Fruit fly (Drosophila melanogaster) whole organism, prepupa: Measurements from ENCODE around the gene corn.
A peak's percentile ranks its signal among the peaks of the same experiment; 100 is the strongest.

ENCODE experiments used
- Blimp-1 ChIP-seq: fragments of 200-800 bp; sonication (Bioruptor generic); optimal IDR thresholded peaks from 3 replicates; lab custom pipeline; 2017; ENCODE audit warnings: missing biosample characterization, missing genetic modification characterization, mild to moderate bottlenecking, moderate library complexity, missing genetic modification reagents
- CG10631 ChIP-seq: fragments of 200-800 bp; sonication (Bioruptor generic); optimal IDR thresholded peaks from 2 replicates; lab custom pipeline; 2016; ENCODE audit warnings: missing biosample characterization, missing genetic modification characterization
- CG10669 ChIP-seq: fragments of 200-800 bp; sonication (Bioruptor generic); optimal IDR thresholded peaks from 3 replicates; lab custom pipeline; 2018; ENCODE audit warnings: missing biosample characterization, mild to moderate bottlenecking, missing genetic modification characterization, moderate library complexity
- CG11762 ChIP-seq: fragments of 200-800 bp; sonication (Bioruptor generic); optimal IDR thresholded peaks from 3 replicates; lab custom pipeline; 2016; ENCODE audit warnings: missing biosample characterization, missing genetic modification characterization; ENCODE audit not compliant: insufficient read depth
- CG11902 ChIP-seq: fragments of 200-800 bp; sonication (Bioruptor generic); optimal IDR thresholded peaks from 3 replicates; lab custom pipeline; 2016; ENCODE audit warnings: missing biosample characterization, missing genetic modification characterization
- CG1621 ChIP-seq: fragments of 200-800 bp; sonication (Bioruptor generic); optimal IDR thresholded peaks from 3 replicates; lab custom pipeline; 2018; ENCODE audit warnings: missing biosample characterization, mild to moderate bottlenecking, missing genetic modification characterization
- CG3032 ChIP-seq: fragments of 200-800 bp; optimal IDR thresholded peaks from 2 replicates; lab custom pipeline; 2019; ENCODE audit warnings: missing biosample characterization, mild to moderate bottlenecking, missing genetic modification characterization, moderate library complexity
- CG31627 ChIP-seq: fragments of 200-800 bp; sonication (Bioruptor generic); optimal IDR thresholded peaks from 3 replicates; lab custom pipeline; 2016; ENCODE audit warnings: missing biosample characterization, missing genetic modification characterization
- CG32006 ChIP-seq: fragments of 200-800 bp; sonication (Bioruptor generic); optimal IDR thresholded peaks from 3 replicates; lab custom pipeline; 2017; ENCODE audit warnings: missing biosample characterization, mild to moderate bottlenecking, missing genetic modification characterization
- CG34406 ChIP-seq: fragments of 200-800 bp; sonication (Bioruptor generic); optimal IDR thresholded peaks from 3 replicates; lab custom pipeline; 2016; ENCODE audit warnings: missing biosample characterization, missing genetic modification characterization
- CG3919 ChIP-seq: fragments of 200-800 bp; sonication (Bioruptor generic); optimal IDR thresholded peaks from 3 replicates; lab custom pipeline; 2016; ENCODE audit warnings: missing biosample characterization, missing genetic modification characterization
- CG6163 ChIP-seq: fragments of 200-800 bp; sonication (Bioruptor generic); IDR thresholded peaks from 3 replicates; pipeline ENCODE4 v1.3.6; 2022; ENCODE audit warnings: missing biosample characterization, missing genetic modification characterization
- CG6276 ChIP-seq: fragments of 200-800 bp; sonication (Bioruptor generic); optimal IDR thresholded peaks from 2 replicates; lab custom pipeline; 2017; ENCODE audit warnings: missing biosample characterization, mild to moderate bottlenecking, missing genetic modification characterization
- CG6792 ChIP-seq: fragments of 200-800 bp; sonication (Bioruptor generic); optimal IDR thresholded peaks from 3 replicates; lab custom pipeline; 2016; ENCODE audit warnings: missing biosample characterization, missing genetic modification characterization
- CG6808 ChIP-seq: fragments of 200-800 bp; sonication (Bioruptor generic); optimal IDR thresholded peaks from 3 replicates; lab custom pipeline; 2017; ENCODE audit warnings: missing biosample characterization, missing genetic modification characterization, mild to moderate bottlenecking, moderate library complexity, missing genetic modification reagents
- CG7368 ChIP-seq: fragments of 200-800 bp; sonication (Bioruptor generic); optimal IDR thresholded peaks from 3 replicates; lab custom pipeline; 2016; ENCODE audit warnings: missing biosample characterization, missing genetic modification characterization
- CG8119 ChIP-seq: fragments of 200-800 bp; sonication (Bioruptor generic); IDR thresholded peaks from 3 replicates; pipeline ENCODE4 v1.3.6; 2022; ENCODE audit warnings: missing biosample characterization, missing genetic modification characterization
- CG8319 ChIP-seq: fragments of 200-800 bp; sonication (Bioruptor generic); optimal IDR thresholded peaks from 3 replicates; lab custom pipeline; 2016; ENCODE audit warnings: missing biosample characterization, missing genetic modification characterization
- CG8632 ChIP-seq: fragments of 200-800 bp; sonication (Bioruptor generic); optimal IDR thresholded peaks from 3 replicates; lab custom pipeline; 2016; ENCODE audit warnings: missing biosample characterization, missing genetic modification characterization
- CG9139 ChIP-seq: fragments of 200-800 bp; sonication (Bioruptor generic); optimal IDR thresholded peaks from 3 replicates; lab custom pipeline; 2017; ENCODE audit warnings: missing biosample characterization, mild to moderate bottlenecking, missing genetic modification characterization
- Eip78C ChIP-seq: fragments of 200-800 bp; sonication (Bioruptor generic); peaks from one replicate; lab custom pipeline; 2016; ENCODE audit warnings: missing biosample characterization, missing genetic modification characterization
- Ets96B ChIP-seq: fragments of 200-800 bp; optimal IDR thresholded peaks from 2 replicates; lab custom pipeline; 2019; ENCODE audit warnings: missing biosample characterization, mild to moderate bottlenecking, missing genetic modification characterization, moderate library complexity
- Gug ChIP-seq: fragments of 200-800 bp; sonication (Bioruptor generic); IDR thresholded peaks from 2 replicates; pipeline ENCODE4 v1.3.6; 2022; ENCODE audit warnings: missing biosample characterization, missing genetic modification characterization
- Hr38 ChIP-seq: sonication (Bioruptor generic); optimal IDR thresholded peaks from 2 replicates; lab custom pipeline; 2016; ENCODE audit warnings: missing biosample characterization, missing genetic modification characterization
- Hr39 ChIP-seq: fragments of 200-800 bp; sonication (Bioruptor generic); optimal IDR thresholded peaks from 2 replicates; lab custom pipeline; 2016; ENCODE audit warnings: missing biosample characterization, missing genetic modification characterization
- Hr4 ChIP-seq: fragments of 200-800 bp; sonication (Bioruptor generic); optimal IDR thresholded peaks from 3 replicates; lab custom pipeline; 2016; ENCODE audit warnings: missing biosample characterization, missing genetic modification characterization
- Lpt ChIP-seq: fragments of 200-800 bp; sonication (Bioruptor generic); optimal IDR thresholded peaks from 3 replicates; lab custom pipeline; 2016; ENCODE audit warnings: missing biosample characterization, missing genetic modification characterization
- Met ChIP-seq: fragments of 200-800 bp; sonication (Bioruptor generic); optimal IDR thresholded peaks from 3 replicates; lab custom pipeline; 2016; ENCODE audit warnings: missing biosample characterization, missing genetic modification characterization
- OdsH ChIP-seq: fragments of 200-800 bp; sonication (Bioruptor generic); optimal IDR thresholded peaks from 3 replicates; lab custom pipeline; 2016; ENCODE audit warnings: missing biosample characterization, missing genetic modification characterization
- Smox ChIP-seq: fragments of 200-800 bp; sonication (Bioruptor generic); optimal IDR thresholded peaks from 3 replicates; lab custom pipeline; 2016; ENCODE audit warnings: missing biosample characterization, missing genetic modification characterization
- Sox102F ChIP-seq: fragments of 200-800 bp; sonication (Bioruptor generic); optimal IDR thresholded peaks from 2 replicates; lab custom pipeline; 2016; ENCODE audit warnings: missing biosample characterization, mild to moderate bottlenecking, missing genetic modification characterization
- Sox14 ChIP-seq: fragments of 200-800 bp; sonication (Bioruptor generic); optimal IDR thresholded peaks from 3 replicates; lab custom pipeline; 2016; ENCODE audit warnings: missing biosample characterization, missing genetic modification characterization
- Sox15 ChIP-seq: fragments of 200-800 bp; sonication (Bioruptor generic); optimal IDR thresholded peaks from 3 replicates; lab custom pipeline; 2016; ENCODE audit warnings: missing biosample characterization, missing genetic modification characterization
- achi ChIP-seq: fragments of 200-800 bp; sonication (Bioruptor generic); optimal IDR thresholded peaks from 3 replicates; lab custom pipeline; 2016; ENCODE audit warnings: missing biosample characterization, missing genetic modification characterization
- acj6 ChIP-seq: fragments of 200-800 bp; sonication (Bioruptor generic); optimal IDR thresholded peaks from 3 replicates; lab custom pipeline; 2016; ENCODE audit warnings: missing biosample characterization, missing genetic modification characterization
- cyc ChIP-seq: fragments of 200-800 bp; sonication (Bioruptor generic); optimal IDR thresholded peaks from 3 replicates; lab custom pipeline; 2016; ENCODE audit warnings: missing biosample characterization, missing genetic modification characterization
- dac ChIP-seq: fragments of 200-800 bp; sonication (Bioruptor generic); optimal IDR thresholded peaks from 2 replicates; lab custom pipeline; 2017; ENCODE audit warnings: missing biosample characterization, mild to moderate bottlenecking, missing genetic modification characterization
- eg ChIP-seq: fragments of 200-800 bp; sonication (Bioruptor generic); IDR thresholded peaks from 3 replicates; pipeline ENCODE4 v1.3.6; 2022; ENCODE audit warnings: missing biosample characterization, missing genetic modification characterization
- esn ChIP-seq: fragments of 200-800 bp; sonication (Bioruptor generic); optimal IDR thresholded peaks from 2 replicates; lab custom pipeline; 2016; ENCODE audit warnings: missing biosample characterization, mild to moderate bottlenecking, missing genetic modification characterization, moderate library complexity
- fd59A ChIP-seq: fragments of 200-800 bp; sonication (Bioruptor generic); optimal IDR thresholded peaks from 2 replicates; lab custom pipeline; 2017; ENCODE audit warnings: missing biosample characterization, mild to moderate bottlenecking, missing genetic modification characterization, missing genetic modification reagents
- fd85E ChIP-seq: fragments of 200-800 bp; sonication (Bioruptor generic); optimal IDR thresholded peaks from 3 replicates; lab custom pipeline; 2016; ENCODE audit warnings: missing biosample characterization, missing genetic modification characterization
- fkh ChIP-seq: fragments of 200-800 bp; sonication (Bioruptor generic); optimal IDR thresholded peaks from 3 replicates; lab custom pipeline; 2017; ENCODE audit warnings: missing biosample characterization, mild to moderate bottlenecking, missing genetic modification characterization, moderate library complexity
- lz ChIP-seq: fragments of 200-800 bp; sonication (Bioruptor generic); optimal IDR thresholded peaks from 3 replicates; lab custom pipeline; 2016; ENCODE audit warnings: missing biosample characterization, missing genetic modification characterization
- spab ChIP-seq: fragments of 200-800 bp; sonication (Bioruptor generic); optimal IDR thresholded peaks from 2 replicates; lab custom pipeline; 2017; ENCODE audit warnings: missing biosample characterization, mild to moderate bottlenecking, missing genetic modification characterization, missing genetic modification reagents
- ss ChIP-seq, 2 experiments: fragments of 200-800 bp; sonication (Bioruptor generic); optimal IDR thresholded peaks; 2 replicates in 1 of 2; 3 replicates in 1 of 2; lab custom pipeline; 2017 to 2018; ENCODE audit warnings: mild to moderate bottlenecking in 2 of 2, missing biosample characterization in 2 of 2, missing genetic modification characterization in 2 of 2, moderate library complexity in 1 of 2
- topi ChIP-seq: fragments of 200-800 bp; sonication (Bioruptor generic); optimal IDR thresholded peaks from 3 replicates; lab custom pipeline; 2016; ENCODE audit warnings: missing biosample characterization, missing genetic modification characterization

Gene corn

dm6 chr3L:7151521-7152465 is 5.1 kb downstream of the corn start (continued):
- TF ChIP-seq CG11902 (GFP tag; lab: Kevin White, UChicago) (no peak), CG7368 (GFP tag; lab: Kevin White, UChicago) (no peak), CG8119 (GFP tag; lab: Robert Waterston, UW) (peak; percentile 87), CG10669 (GFP tag; lab: Kevin White, UChicago) (no peak), fd85E (GFP tag; lab: Kevin White, UChicago) (no peak), CG31627 (GFP tag; lab: Kevin White, UChicago) (no peak), CG3919 (GFP tag; lab: Kevin White, UChicago) (peak; percentile 72), lz (no peak), dac (GFP tag; lab: Kevin White, UChicago) (peak; percentile 8), Sox102F (GFP tag; lab: Kevin White, UChicago) (no peak), fd59A (GFP tag; lab: Kevin White, UChicago) (no peak), CG8319 (no peak), Hr4 (GFP tag; lab: Kevin White, UChicago) (peak; percentile 85), esn (GFP tag; lab: Kevin White, UChicago) (no peak), CG3032 (peak; percentile 16), CG8632 (GFP tag; lab: Kevin White, UChicago) (peak; percentile 32), achi (GFP tag; lab: Kevin White, UChicago) (peak; percentile 69), CG6808 (peak; percentile 15), eg (GFP tag; lab: Robert Waterston, UW) (peak; percentile 83), CG11762 (peak; percentile 33), CG6276 (GFP tag; lab: Kevin White, UChicago) (peak; percentile 45), spab (no peak), CG9139 (GFP tag; lab: Kevin White, UChicago) (no peak), CG6792 (GFP tag; lab: Kevin White, UChicago) (peak; percentile 23), Met (GFP tag; lab: Kevin White, UChicago) (peak; percentile 19), Lpt (GFP tag; lab: Kevin White, UChicago) (peak; percentile 79), fkh (GFP tag; lab: Kevin White, UChicago) (no peak), CG6163 (GFP tag; lab: Robert Waterston, UW) (peak; percentile 82), Blimp-1 (no peak), Sox15 (GFP tag; lab: Kevin White, UChicago) (no peak), CG32006 (GFP tag; lab: Kevin White, UChicago) (peak; percentile 76), Sox14 (GFP tag; lab: Kevin White, UChicago) (peak; percentile 52), CG34406 (GFP tag; lab: Kevin White, UChicago) (peak; percentile 27)

dm6 chr3L:7150850-7151249 is 6.0 kb downstream of the corn start:
- TF ChIP-seq CG6276 (GFP tag; lab: Kevin White, UChicago) (peak; percentile 77), CG6808 (peak; percentile 75), esn (GFP tag; lab: Kevin White, UChicago) (peak; percentile 51), CG8319 (peak; percentile 44), dac (GFP tag; lab: Kevin White, UChicago) (peak; percentile 40), CG10669 (GFP tag; lab: Kevin White, UChicago) (peak; percentile 81), CG10631 (GFP tag; lab: Kevin White, UChicago) (peak; percentile 65), cyc (GFP tag; lab: Kevin White, UChicago) (peak; percentile 49), Hr39 (peak; percentile 35), CG32006 (GFP tag; lab: Kevin White, UChicago) (peak; percentile 81), Blimp-1 (no peak), CG6163 (GFP tag; lab: Robert Waterston, UW) (peak; percentile 93), CG7368 (GFP tag; lab: Kevin White, UChicago) (peak; percentile 63), Smox (peak; percentile 36), Ets96B (peak; percentile 86), acj6 (GFP tag; lab: Kevin White, UChicago) (peak; percentile 78), lz (peak; percentile 35), ss (GFP tag; optimal IDR thresholded peaks at IDR 0.05; lab: Kevin White, UChicago) (peak; percentile 74 to 79), CG31627 (GFP tag; lab: Kevin White, UChicago) (peak; percentile 52), Gug (GFP tag; lab: Robert Waterston, UW) (peak; percentile 73), topi (GFP tag; lab: Kevin White, UChicago) (peak; percentile 61), Hr38 (GFP tag; lab: Kevin White, UChicago) (no peak), fd59A (GFP tag; lab: Kevin White, UChicago) (peak; percentile 67), Sox102F (GFP tag; lab: Kevin White, UChicago) (peak; percentile 30), CG3032 (peak; percentile 77), Eip78C (GFP tag; lab: Kevin White, UChicago) (peak; percentile 95), fkh (GFP tag; lab: Kevin White, UChicago) (no peak), Met (GFP tag; lab: Kevin White, UChicago) (peak; percentile 50), CG1621 (peak; percentile 72), OdsH (GFP tag; lab: Kevin White, UChicago) (peak; percentile 82)
